Fruit fly (Drosophila melanogaster) whole organism, embryonic: Measurements from ENCODE around the gene CG7352.

ENCODE experiments used
- CG10274 ChIP-seq: fragments of 200-800 bp; sonication (Bioruptor generic); optimal IDR thresholded peaks from 3 replicates; lab custom pipeline; 2017; ENCODE audit warnings: missing biosample characterization, mild to moderate bottlenecking, missing genetic modification characterization
- CG11247 ChIP-seq: fragments of 200-800 bp; sonication (Bioruptor generic); IDR thresholded peaks from 2 replicates; pipeline ENCODE4 v1.3.6; 2022; ENCODE audit warnings: missing biosample characterization, missing genetic modification characterization
- CG11723 ChIP-seq: fragments of 200-800 bp; sonication (Bioruptor generic); optimal IDR thresholded peaks from 2 replicates; lab custom pipeline; 2017; ENCODE audit warnings: missing biosample characterization, mild to moderate bottlenecking, missing genetic modification characterization
- CG13287 ChIP-seq: fragments of 200-800 bp; sonication (Bioruptor generic); IDR thresholded peaks from 2 replicates; pipeline ENCODE4 v1.3.6; 2022; ENCODE audit warnings: missing biosample characterization, missing genetic modification characterization; ENCODE audit not compliant: partially characterized antibody
- CG13424 ChIP-seq: fragments of 200-800 bp; sonication (Bioruptor generic); optimal IDR thresholded peaks from 2 replicates; lab custom pipeline; 2019; ENCODE audit warnings: missing biosample characterization, mild to moderate bottlenecking, missing genetic modification characterization, moderate library complexity
- CG15073 ChIP-seq: fragments of 200-800 bp; sonication (Bioruptor generic); optimal IDR thresholded peaks from 2 replicates; lab custom pipeline; 2016; ENCODE audit warnings: missing biosample characterization, missing genetic modification characterization
- CG15479 ChIP-seq: fragments of 200-800 bp; sonication (Bioruptor generic); optimal IDR thresholded peaks from 3 replicates; lab custom pipeline; 2019; ENCODE audit warnings: missing biosample characterization, mild to moderate bottlenecking, missing genetic modification characterization, moderate library complexity
- CG18764 ChIP-seq: fragments of 200-800 bp; sonication (Bioruptor generic); optimal IDR thresholded peaks from 3 replicates; lab custom pipeline; 2016; ENCODE audit warnings: missing biosample characterization, missing genetic modification characterization
- CG30403 ChIP-seq: fragments of 200-800 bp; sonication (Bioruptor generic); optimal IDR thresholded peaks from 3 replicates; lab custom pipeline; 2016; ENCODE audit warnings: missing biosample characterization, missing genetic modification characterization
- CG3163 ChIP-seq: fragments of 200-800 bp; sonication (Bioruptor generic); optimal IDR thresholded peaks from 3 replicates; lab custom pipeline; 2016; ENCODE audit warnings: missing biosample characterization, missing genetic modification characterization
- CG33557 ChIP-seq: fragments of 200-800 bp; sonication (Bioruptor generic); optimal IDR thresholded peaks from 2 replicates; lab custom pipeline; 2019; ENCODE audit warnings: missing biosample characterization, mild to moderate bottlenecking, missing genetic modification characterization, moderate library complexity
- CG3407 ChIP-seq: fragments of 200-800 bp; sonication (Bioruptor generic); optimal IDR thresholded peaks from 2 replicates; lab custom pipeline; 2018; ENCODE audit warnings: missing biosample characterization, mild to moderate bottlenecking, missing genetic modification characterization
- CG4404 ChIP-seq: fragments of 200-800 bp; sonication (Bioruptor generic); IDR thresholded peaks from 2 replicates; pipeline ENCODE4 v1.3.6; 2022; ENCODE audit warnings: missing biosample characterization, missing genetic modification characterization
- CG6683 ChIP-seq: fragments of 200-800 bp; sonication (Bioruptor generic); optimal IDR thresholded peaks from 2 replicates; lab custom pipeline; 2017; ENCODE audit warnings: missing biosample characterization, mild to moderate bottlenecking, missing genetic modification characterization, missing genetic modification reagents
- CG6791 ChIP-seq: fragments of 200-800 bp; sonication (Bioruptor generic); IDR thresholded peaks from 3 replicates; pipeline ENCODE4 v1.3.6; 2022; ENCODE audit warnings: missing biosample characterization, missing genetic modification characterization; ENCODE audit not compliant: partially characterized antibody
- CG7357 ChIP-seq: fragments of 200-800 bp; sonication (Bioruptor generic); IDR thresholded peaks from 3 replicates; pipeline ENCODE4 v1.3.6; 2022; ENCODE audit warnings: missing biosample characterization, missing genetic modification characterization
- CG7556 ChIP-seq: fragments of 200-800 bp; sonication (Bioruptor generic); optimal IDR thresholded peaks from 2 replicates; lab custom pipeline; 2017; ENCODE audit warnings: missing biosample characterization, mild to moderate bottlenecking, missing genetic modification characterization
- CG8089 ChIP-seq: fragments of 200-800 bp; sonication (Bioruptor generic); optimal IDR thresholded peaks from 3 replicates; lab custom pipeline; 2016; ENCODE audit warnings: missing biosample characterization, missing genetic modification characterization
- CHES-1-like ChIP-seq: fragments of 200-800 bp; sonication (Bioruptor generic); optimal IDR thresholded peaks from 2 replicates; lab custom pipeline; 2016; ENCODE audit warnings: missing biosample characterization, missing genetic modification characterization
- Dp ChIP-seq: fragments of 200-800 bp; sonication (Bioruptor generic); optimal IDR thresholded peaks from 2 replicates; lab custom pipeline; 2018; ENCODE audit warnings: missing biosample characterization, mild to moderate bottlenecking, missing genetic modification characterization, moderate library complexity
- E2f1 ChIP-seq: fragments of 200-800 bp; sonication (Bioruptor generic); IDR thresholded peaks from 2 replicates; pipeline ENCODE4 v1.3.6; 2022; ENCODE audit warnings: missing biosample characterization, missing genetic modification characterization
- Elba2 ChIP-seq: fragments of 200-800 bp; sonication (Bioruptor generic); optimal IDR thresholded peaks from 3 replicates; lab custom pipeline; 2016; ENCODE audit warnings: missing biosample characterization, missing genetic modification characterization
- Fer2 ChIP-seq: fragments of 200-800 bp; sonication (Bioruptor generic); optimal IDR thresholded peaks from 2 replicates; lab custom pipeline; 2018; ENCODE audit warnings: missing biosample characterization, mild to moderate bottlenecking, missing genetic modification characterization, moderate library complexity
- Hand ChIP-seq: fragments of 200-800 bp; sonication (Bioruptor generic); optimal IDR thresholded peaks from 2 replicates; lab custom pipeline; 2017; ENCODE audit warnings: mild to moderate bottlenecking, missing biosample characterization, missing genetic modification reagents, missing genetic modification characterization
- Hr39 ChIP-seq: fragments of >200 bp; optimal IDR thresholded peaks from 2 replicates; lab custom pipeline; 2017
- Nf-YB ChIP-seq: fragments of 200-800 bp; sonication (Bioruptor generic); optimal IDR thresholded peaks from 3 replicates; lab custom pipeline; 2019; ENCODE audit warnings: missing biosample characterization, mild to moderate bottlenecking, missing genetic modification characterization, moderate library complexity
- Spps ChIP-seq: fragments of 200-800 bp; sonication (Bioruptor generic); optimal IDR thresholded peaks from 2 replicates; lab custom pipeline; 2018; ENCODE audit warnings: missing biosample characterization, mild to moderate bottlenecking, missing genetic modification characterization
- Sry-β ChIP-seq: fragments of 200-800 bp; sonication (Bioruptor generic); optimal IDR thresholded peaks from 2 replicates; lab custom pipeline; 2018; ENCODE audit warnings: missing biosample characterization, mild to moderate bottlenecking, missing genetic modification characterization, moderate library complexity
- Trl ChIP-seq, 3 experiments: fragments of >200 bp in 2 of 3; fragments of 200-800 bp in 1 of 3; sonication (Bioruptor generic) in 1 of 3; optimal IDR thresholded peaks; 2 replicates in 1 of 3; 3 replicates in 2 of 3; lab custom pipeline; 2016 to 2017; ENCODE audit warnings: missing biosample characterization in 1 of 3, missing genetic modification characterization in 1 of 3
- ac ChIP-seq: fragments of 200-800 bp; sonication (Bioruptor generic); optimal IDR thresholded peaks from 3 replicates; lab custom pipeline; 2017; ENCODE audit warnings: missing biosample characterization, mild to moderate bottlenecking, missing genetic modification characterization
- aop ChIP-seq: fragments of 200-800 bp; sonication (Bioruptor generic); IDR thresholded peaks from 2 replicates; pipeline ENCODE4 v1.3.6; 2022; ENCODE audit warnings: missing biosample characterization, missing genetic modification characterization
- ato ChIP-seq: fragments of 200-800 bp; sonication (Bioruptor generic); IDR thresholded peaks from 2 replicates; pipeline ENCODE4 v1.3.6; 2022; ENCODE audit warnings: missing biosample characterization, missing genetic modification characterization; ENCODE audit not compliant: partially characterized antibody
- bigmax ChIP-seq: fragments of 200-800 bp; sonication (Bioruptor generic); optimal IDR thresholded peaks from 2 replicates; lab custom pipeline; 2018; ENCODE audit warnings: missing biosample characterization, mild to moderate bottlenecking, missing genetic modification characterization
- fd102C ChIP-seq: fragments of 200-800 bp; sonication (Bioruptor generic); optimal IDR thresholded peaks from 2 replicates; lab custom pipeline; 2018; ENCODE audit warnings: missing biosample characterization, mild to moderate bottlenecking, missing genetic modification characterization, moderate library complexity
- ham ChIP-seq: fragments of 200-800 bp; sonication (Bioruptor generic); IDR thresholded peaks from 2 replicates; pipeline ENCODE4 v1.3.6; 2022; ENCODE audit warnings: missing biosample characterization, missing genetic modification characterization
- her ChIP-seq: fragments of 200-800 bp; sonication (Bioruptor generic); optimal IDR thresholded peaks from 2 replicates; lab custom pipeline; 2016; ENCODE audit warnings: missing biosample characterization, missing genetic modification characterization
- insv ChIP-seq, 2 experiments: fragments of 200-800 bp; sonication (Bioruptor generic); optimal IDR thresholded peaks; 3 replicates each; lab custom pipeline; 2016 to 2018; ENCODE audit warnings: missing biosample characterization in 2 of 2, missing genetic modification characterization in 2 of 2
- kah ChIP-seq: fragments of 200-800 bp; sonication (Bioruptor generic); optimal IDR thresholded peaks from 2 replicates; lab custom pipeline; 2018; ENCODE audit warnings: missing biosample characterization, mild to moderate bottlenecking, missing genetic modification characterization
- mirr ChIP-seq: fragments of 200-800 bp; sonication (Bioruptor generic); optimal IDR thresholded peaks from 3 replicates; lab custom pipeline; 2018; ENCODE audit warnings: missing biosample characterization, mild to moderate bottlenecking, missing genetic modification characterization
- nerfin-1 ChIP-seq: fragments of 200-800 bp; sonication (Bioruptor generic); optimal IDR thresholded peaks from 3 replicates; lab custom pipeline; 2019; ENCODE audit warnings: missing biosample characterization, mild to moderate bottlenecking, missing genetic modification characterization, moderate library complexity
- sob ChIP-seq: fragments of 200-800 bp; sonication (Bioruptor generic); IDR thresholded peaks from 2 replicates; pipeline ENCODE4 v1.3.6; 2022; ENCODE audit warnings: missing biosample characterization, missing genetic modification characterization
- sr ChIP-seq: fragments of 200-800 bp; sonication (Bioruptor generic); IDR thresholded peaks from 3 replicates; pipeline ENCODE4 v1.3.6; 2022; ENCODE audit warnings: missing biosample characterization, missing genetic modification characterization
- tin ChIP-seq: fragments of 200-800 bp; sonication (Bioruptor generic); optimal IDR thresholded peaks from 3 replicates; lab custom pipeline; 2016; ENCODE audit warnings: missing biosample characterization, missing genetic modification characterization
- tll ChIP-seq, 2 experiments: fragments of 200-800 bp in 1 of 2; fragments of >200 bp in 1 of 2; sonication (Bioruptor generic) in 1 of 2; optimal IDR thresholded peaks; 2 replicates each; lab custom pipeline; 2017 to 2019; ENCODE audit warnings: missing biosample characterization in 2 of 2, missing genetic modification characterization in 2 of 2, mild to moderate bottlenecking in 1 of 2, moderate library complexity in 1 of 2
- trh ChIP-seq: fragments of 200-800 bp; sonication (Bioruptor generic); optimal IDR thresholded peaks from 2 replicates; lab custom pipeline; 2016; ENCODE audit warnings: missing biosample characterization, missing genetic modification characterization
- zen ChIP-seq: fragments of 200-800 bp; sonication (Bioruptor generic); optimal IDR thresholded peaks from 3 replicates; lab custom pipeline; 2018; ENCODE audit warnings: missing biosample characterization, mild to moderate bottlenecking, missing genetic modification characterization, moderate library complexity

The CG7352 gene

dm6 chr3R:8333768-8334470 is 13.5 kb upstream of the CG7352 start, which contains the start of gene Poxm (continued):
- TF ChIP-seq her (GFP tag; lab: Kevin White, UChicago) (no peak), CG11723 (GFP tag; lab: Kevin White, UChicago) (peak; percentile 81), bigmax (GFP tag; lab: Kevin White, UChicago) (no peak), Fer2 (tag; lab: Kevin White, UChicago) (peak; percentile 75), sob (GFP tag; lab: Robert Waterston, UW) (peak; percentile 85), aop (GFP tag; lab: Robert Waterston, UW) (no peak), Sry-β (GFP tag; lab: Kevin White, UChicago) (peak; percentile 32), ac (peak; percentile 75), CG3163 (GFP tag; lab: Kevin White, UChicago) (no peak), CG18764 (GFP tag; lab: Kevin White, UChicago) (peak; percentile 73), CG3407 (GFP tag; lab: Kevin White, UChicago) (peak; percentile 85)

DNA sequence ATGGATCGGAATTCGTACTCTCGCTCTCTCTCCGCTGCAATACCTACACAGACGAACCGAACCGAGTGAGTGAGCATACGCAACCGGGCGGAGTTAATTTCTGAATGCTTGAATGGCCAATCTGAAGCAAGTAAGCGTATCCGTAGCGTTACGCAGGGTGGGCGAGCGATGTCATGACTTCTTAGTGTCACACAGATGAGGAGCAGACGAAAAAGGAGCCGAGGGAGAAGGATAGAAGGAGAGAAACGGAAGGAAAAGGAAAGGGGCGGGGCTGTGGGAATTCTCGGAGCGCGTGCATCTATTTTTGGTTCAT is 13.0 kb upstream of the CG7352 start:
- TF ChIP-seq sr: peak; percentile 78; the same call in 2 of the 3 replicates
- peak; percentile 19; the same call in 1 of the 3 replicates for TF ChIP-seq CG6791 (GFP tag; lab: Robert Waterston, UW)
- TF ChIP-seq CG33557: no peak
- 0 out of 3 replicates have a peak, but pooled peaks have one; percentile 4 for TF ChIP-seq CG7357 (GFP tag; lab: Robert Waterston, UW)
- no peak for TF ChIP-seq CG10274
- no peak for TF ChIP-seq CG15073 (GFP tag; lab: Kevin White, UChicago)
- TF ChIP-seq Trl (optimal IDR thresholded peaks at IDR 0.05; lab: Kevin White, UChicago): peak in 1 of 2 experiments; percentile 54
- no peak for TF ChIP-seq Trl (GFP tag; optimal IDR thresholded peaks at IDR 0.05; lab: Kevin White, UChicago)
- TF ChIP-seq CG30403 (GFP tag; lab: Kevin White, UChicago): peak; percentile 19
- peak; percentile 31 for TF ChIP-seq CG7556 (GFP tag; lab: Kevin White, UChicago)
- peak; percentile 91 for TF ChIP-seq Nf-YB (GFP tag; lab: Kevin White, UChicago)
- TF ChIP-seq, all 482 proteins: peak for 7

dm6 chr3R:8334982-8335381 is 12.4 kb upstream of the CG7352 start:
- TF ChIP-seq CG11723 (GFP tag; lab: Kevin White, UChicago) (no peak), CG18764 (GFP tag; lab: Kevin White, UChicago) (no peak), Elba2 (GFP tag; lab: Kevin White, UChicago) (peak; percentile 93), Hr39 (lab: Kevin White, UChicago) (no peak), kah (GFP tag; lab: Kevin White, UChicago) (no peak), CG13424 (tag; lab: Kevin White, UChicago) (no peak), nerfin-1 (no peak), trh (no peak), CG11247 (GFP tag; lab: Robert Waterston, UW) (no peak), Dp (GFP tag; lab: Kevin White, UChicago) (no peak), CHES-1-like (no peak), tin (GFP tag; lab: Kevin White, UChicago) (no peak), CG6683 (GFP tag; lab: Kevin White, UChicago) (no peak), ham (GFP tag; lab: Robert Waterston, UW) (no peak), zen (tag; lab: Kevin White, UChicago) (peak; percentile 44), CG15479 (peak; percentile 41), fd102C (GFP tag; lab: Kevin White, UChicago) (no peak), insv (GFP tag; optimal IDR thresholded peaks at IDR 0.05; lab: Kevin White, UChicago) (peak in 1 of 2 experiments; percentile 8), mirr (GFP tag; lab: Kevin White, UChicago) (no peak), Spps (tag; lab: Kevin White, UChicago) (no peak), CG4404 (GFP tag; lab: Robert Waterston, UW) (no peak), ato (no peak), E2f1 (GFP tag; lab: Robert Waterston, UW) (no peak), CG8089 (no peak), Hand (GFP tag; lab: Kevin White, UChicago) (no peak), tll (GFP tag; optimal IDR thresholded peaks at IDR 0.05; lab: Kevin White, UChicago) (peak in 1 of 2 experiments; percentile 27), CG13287 (no peak)
